Worm (Caenorhabditis elegans): ENCODE measurements around the gene clc-21.

The clc-21 gene

ce11 chrV:17416833-17417232, at the start of gene clc-21:
Gene clc-21 (plus strand): TSS chrV:17417133.
- TF ChIP-seq elt-2 (tag; optimal IDR thresholded peaks at IDR 0.05), result peak; percentile 56
- TF ChIP-seq fkh-2 (tag; optimal IDR thresholded peaks at IDR 0.05), result no peak

DNA sequence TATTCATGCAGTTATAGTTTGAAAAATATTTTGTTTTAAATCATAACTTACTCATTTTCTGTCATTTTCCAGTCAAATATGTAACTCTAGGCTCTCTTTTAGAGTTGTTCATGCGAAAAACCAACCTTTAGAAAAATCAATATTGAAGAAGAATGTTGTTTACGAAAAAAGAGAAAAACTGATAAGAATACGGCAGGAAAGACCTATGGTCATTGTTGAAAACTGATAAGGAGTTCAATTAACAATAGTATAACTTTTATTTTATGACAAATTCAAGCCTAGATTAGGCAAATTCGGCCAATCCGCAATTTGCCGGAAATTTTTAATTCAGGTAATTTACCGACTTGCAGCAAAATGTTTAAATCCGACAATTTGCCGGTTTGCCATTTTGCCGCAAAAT, 40.3 kb upstream of the clc-21 start, which contains the start of gene Y20C6A.1:
Gene Y20C6A.1, minus strand, starts transcription at position 107 of the 400 bp plus-strand sequence.
- peak; percentile 42 for TF ChIP-seq pha-4 (tag; optimal IDR thresholded peaks at IDR 0.05)
- TF ChIP-seq mdl-1 (tag; optimal IDR thresholded peaks at IDR 0.05), result no peak
- peak; percentile 72 for TF ChIP-seq elt-2 (tag; optimal IDR thresholded peaks at IDR 0.05)
- TF ChIP-seq nhr-28 (tag; optimal IDR thresholded peaks at IDR 0.05), result no peak
- peak; percentile 40 for TF ChIP-seq pqm-1 (tag; optimal IDR thresholded peaks at IDR 0.05)

- TF ChIP-seq ceh-9 (tag; optimal IDR thresholded peaks at IDR 0.05) (no peak), nhr-23 (tag; optimal IDR thresholded peaks at IDR 0.05) (no peak), ceh-16 (tag; optimal IDR thresholded peaks at IDR 0.05) (no peak), nhr-67 (tag; optimal IDR thresholded peaks at IDR 0.05) (no peak), nhr-43 (tag; optimal IDR thresholded peaks at IDR 0.05; ENCODE audit: poor library complexity, severe bottlenecking) (no peak), hmg-11 (tag; optimal IDR thresholded peaks at IDR 0.05) (no peak), ztf-11 (tag; optimal IDR thresholded peaks at IDR 0.05) (no peak), elt-3 (tag; optimal IDR thresholded peaks at IDR 0.05) (no peak), sea-2 (GFP tag; optimal IDR thresholded peaks at IDR 0.05) (no peak), mdl-1 (tag; optimal IDR thresholded peaks at IDR 0.05) (no peak), egl-27 (tag; optimal IDR thresholded peaks at IDR 0.05) (no peak), elt-1 (tag; optimal IDR thresholded peaks at IDR 0.05) (no peak), snpc-4 (tag; optimal IDR thresholded peaks at IDR 0.05) (no peak), unc-62 (GFP tag; optimal IDR thresholded peaks at IDR 0.05) (no peak), elt-2 (tag; optimal IDR thresholded peaks at IDR 0.05) (no peak), mml-1 (tag; optimal IDR thresholded peaks at IDR 0.05) (no peak), skn-1 (tag; optimal IDR thresholded peaks at IDR 0.05) (no peak), fos-1 (tag; optimal IDR thresholded peaks at IDR 0.05) (no peak), nhr-28 (tag; optimal IDR thresholded peaks at IDR 0.05) (no peak), R02D3.7 (tag; optimal IDR thresholded peaks at IDR 0.05) (no peak)
These were observed 39.8 kb upstream of the clc-21 start, which contains the start of gene fbxb-7 for ce11 chrV:17377140-17377539. Gene fbxb-7 (plus strand): TSS chrV:17377406.

DNA sequence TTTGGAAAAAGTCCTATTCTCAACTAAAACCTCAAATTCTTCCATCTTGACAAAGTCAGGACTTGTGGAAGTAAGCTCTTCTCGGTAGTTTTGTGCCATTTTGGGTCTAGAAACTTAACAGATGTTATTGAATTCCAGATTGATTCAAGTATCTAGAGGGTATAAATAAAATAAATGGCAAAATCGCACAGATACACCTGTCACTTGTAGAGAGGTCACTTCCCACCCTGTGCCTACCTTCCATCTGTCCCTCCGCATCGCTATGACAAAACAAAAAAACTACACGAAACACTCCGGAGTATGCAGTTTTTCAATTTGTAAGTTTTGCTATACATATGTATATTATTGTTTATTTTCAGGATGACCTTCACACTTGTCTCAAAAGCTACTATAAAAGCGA, 37.0 kb upstream of the clc-21 start, which contains the start of gene Y20C6A.4:
Gene Y20C6A.4, plus strand, starts transcription at position 301 of the 400 bp plus-strand sequence.
- TF ChIP-seq elt-3 (tag; optimal IDR thresholded peaks at IDR 0.05) (no peak), nhr-43 (tag; optimal IDR thresholded peaks at IDR 0.05; ENCODE audit: poor library complexity, severe bottlenecking) (no peak), nhr-77 (tag; optimal IDR thresholded peaks at IDR 0.05) (no peak), zag-1 (tag; optimal IDR thresholded peaks at IDR 0.05) (no peak), nhr-67 (tag; optimal IDR thresholded peaks at IDR 0.05) (no peak), unc-39 (tag; optimal IDR thresholded peaks at IDR 0.05) (no peak), eor-1 (tag; optimal IDR thresholded peaks at IDR 0.05) (no peak), jun-1 (tag; optimal IDR thresholded peaks at IDR 0.05) (no peak), snpc-4 (tag; optimal IDR thresholded peaks at IDR 0.05) (no peak), nhr-28 (tag; optimal IDR thresholded peaks at IDR 0.05) (no peak), elt-1 (tag; optimal IDR thresholded peaks at IDR 0.05) (no peak), lsy-12 (tag; optimal IDR thresholded peaks at IDR 0.05) (no peak), ceh-28 (tag; optimal IDR thresholded peaks at IDR 0.05) (no peak), ceh-9 (tag; optimal IDR thresholded peaks at IDR 0.05) (no peak), pha-4 (tag; optimal IDR thresholded peaks at IDR 0.05) (no peak), hmg-11 (tag; optimal IDR thresholded peaks at IDR 0.05) (no peak), ztf-11 (tag; optimal IDR thresholded peaks at IDR 0.05) (no peak), daf-12 (tag; optimal IDR thresholded peaks at IDR 0.05) (no peak)

DNA sequence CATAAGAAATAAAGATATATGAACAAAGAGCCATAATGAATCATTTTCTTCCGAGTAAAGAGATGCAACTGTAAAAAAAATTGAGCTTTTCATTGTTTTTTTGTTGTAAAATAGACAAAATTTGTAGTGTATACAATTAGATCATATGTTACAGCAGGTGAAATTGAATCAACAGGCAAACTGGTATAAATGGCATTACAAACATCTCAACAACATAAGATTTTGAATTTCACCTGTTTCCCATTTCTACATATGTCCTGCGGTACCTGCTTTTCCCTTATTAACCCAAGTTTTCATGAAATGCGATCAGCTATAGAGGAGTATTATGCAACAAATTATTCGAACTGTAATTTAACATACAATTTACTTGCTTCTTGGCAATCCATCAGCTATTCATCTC, 21.6 kb upstream of the clc-21 start, which contains the start of gene srh-120:
Gene srh-120, plus strand, starts transcription at position 301 of the 400 bp plus-strand sequence.
- TF ChIP-seq elt-3 (tag; optimal IDR thresholded peaks at IDR 0.05), result no peak
- TF ChIP-seq nhr-23 (tag; optimal IDR thresholded peaks at IDR 0.05), result no peak
- no peak for TF ChIP-seq nhr-43 (tag; optimal IDR thresholded peaks at IDR 0.05; ENCODE audit: poor library complexity, severe bottlenecking)
- TF ChIP-seq zag-1 (tag; optimal IDR thresholded peaks at IDR 0.05), result no peak
- no peak for TF ChIP-seq nhr-67 (tag; optimal IDR thresholded peaks at IDR 0.05)
- TF ChIP-seq ceh-82 (tag; optimal IDR thresholded peaks at IDR 0.05), result no peak
- TF ChIP-seq nhr-76 (tag; optimal IDR thresholded peaks at IDR 0.05), result no peak
- TF ChIP-seq ceh-28 (tag; optimal IDR thresholded peaks at IDR 0.05), result no peak
- no peak for TF ChIP-seq ceh-16 (tag; optimal IDR thresholded peaks at IDR 0.05)

All from whole organism, L3 larva.